Worm (Caenorhabditis elegans): ENCODE results near the gene C35D10.3.

ce11 chrIII:4917960-4918712 is 49.4 kb downstream of the C35D10.3 start, which contains the start of gene rpb-8:
- no peak for TF ChIP-seq dox-1 (GFP tag; IDR thresholded peaks at IDR 0.05)
- TF ChIP-seq snpc-3.4 (tag; optimal IDR thresholded peaks at IDR 0.05), result peak; percentile 29
- no peak for TF ChIP-seq snpc-4 (GFP tag; optimal IDR thresholded peaks at IDR 0.05)
- no peak for TF ChIP-seq snpc-4 (tag; optimal IDR thresholded peaks at IDR 0.05)
- no peak for TF ChIP-seq B0035.1 (tag; optimal IDR thresholded peaks at IDR 0.05)

Data from whole organism, young adult.